Worm (Caenorhabditis elegans): Measurements from ENCODE around the gene F49H6.5.

DNA sequence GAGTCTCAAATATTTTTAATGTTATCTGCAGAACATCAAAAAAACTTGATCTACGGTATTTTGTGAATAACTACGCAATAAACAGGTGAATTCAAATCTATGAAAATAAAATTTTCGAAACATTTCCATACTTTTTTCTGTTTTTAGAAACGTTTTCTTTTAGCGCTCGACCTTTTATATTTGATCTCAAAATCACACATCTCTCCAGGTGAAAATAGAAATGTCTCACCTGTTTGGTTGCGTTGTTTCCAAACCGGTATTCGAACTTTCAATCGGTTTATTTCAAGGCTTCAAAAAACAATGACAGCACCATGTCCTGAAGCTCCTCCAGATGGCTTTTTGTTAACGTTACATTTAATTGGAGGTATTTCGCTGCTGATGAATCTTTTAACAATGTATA lies 21.9 kb upstream of the F49H6.5 start, which contains the start of gene sri-9:
- TF ChIP-seq unc-62 (GFP tag; optimal IDR thresholded peaks at IDR 0.05) (no peak), elt-3 (tag; optimal IDR thresholded peaks at IDR 0.05) (no peak), ztf-11 (tag; optimal IDR thresholded peaks at IDR 0.05) (no peak), lin-13 (tag; optimal IDR thresholded peaks at IDR 0.05) (no peak), blmp-1 (tag; optimal IDR thresholded peaks at IDR 0.05) (no peak), pha-4 (tag; optimal IDR thresholded peaks at IDR 0.05) (no peak), nhr-237 (tag; optimal IDR thresholded peaks at IDR 0.05) (no peak)

All from whole organism, mixed stage, embryonic.